Worm (Caenorhabditis elegans) whole organism, L2 larva: ENCODE results near the gene col-93.
"Not testable (repeated sequence)": the region's sequence is repeated elsewhere in the genome, so short reads cannot be mapped to it uniquely, and the experiment has no call there.

Experiments used
- C34F6.9 ChIP-seq: fragments of 150-350 bp; optimal IDR thresholded peaks from 2 replicates; lab custom pipeline; 2014; ENCODE audit warnings: missing biosample characterization, missing genetic modification characterization
- F13H6.1 ChIP-seq: sonication (generic microtip); optimal IDR thresholded peaks from 2 replicates; lab custom pipeline; 2016; ENCODE audit warnings: missing genetic modification characterization, missing compliant biosample characterization
- alr-1 ChIP-seq: fragments of 150-350 bp; optimal IDR thresholded peaks from 2 replicates; lab custom pipeline; 2014; ENCODE audit warnings: missing biosample characterization, missing genetic modification characterization
- aly-2 ChIP-seq: fragments of 150-350 bp; optimal IDR thresholded peaks from 2 replicates; lab custom pipeline; 2014; ENCODE audit warnings: missing biosample characterization, missing genetic modification characterization
- ama-1 ChIP-seq: fragments of 150-350 bp; optimal IDR thresholded peaks from 2 replicates; lab custom pipeline; 2018; ENCODE audit warnings: inconsistent platforms
- blmp-1 ChIP-seq: sonication (generic microtip); optimal IDR thresholded peaks from 2 replicates; lab custom pipeline; 2017; ENCODE audit warnings: missing genetic modification characterization, mild to moderate bottlenecking, missing compliant biosample characterization, antibody characterized with exemption, moderate library complexity; ENCODE audit not compliant: insufficient read depth
- crh-2 ChIP-seq: sonication (generic microtip); optimal IDR thresholded peaks from 2 replicates; lab custom pipeline; 2017; ENCODE audit warnings: missing biosample characterization, missing genetic modification characterization
- egl-27 ChIP-seq: sonication (generic microtip); optimal IDR thresholded peaks from 3 replicates; lab custom pipeline; 2017; ENCODE audit warnings: missing biosample characterization, missing genetic modification reagents, missing genetic modification characterization
- fos-1 ChIP-seq: fragments of 150-350 bp; optimal IDR thresholded peaks from 2 replicates; lab custom pipeline; 2014; ENCODE audit warnings: missing biosample characterization, missing genetic modification characterization
- gmeb-1 ChIP-seq: fragments of 150-350 bp; optimal IDR thresholded peaks from 2 replicates; lab custom pipeline; 2014; ENCODE audit warnings: missing biosample characterization, missing genetic modification characterization
- lin-11 ChIP-seq: fragments of 150-350 bp; sonication (generic microtip); optimal IDR thresholded peaks from 2 replicates; lab custom pipeline; 2014; ENCODE audit warnings: missing biosample characterization, missing genetic modification characterization, inconsistent platforms, mixed read lengths
- lin-13 ChIP-seq: fragments of 150-350 bp; optimal IDR thresholded peaks from 2 replicates; lab custom pipeline; 2014; ENCODE audit warnings: missing biosample characterization, missing genetic modification reagents, missing genetic modification characterization
- lin-39 ChIP-seq: fragments of 150-350 bp; optimal IDR thresholded peaks from 2 replicates; lab custom pipeline; 2014; ENCODE audit warnings: missing biosample characterization, missing genetic modification reagents, missing genetic modification characterization
- mab-5 ChIP-seq: fragments of 150-350 bp; optimal IDR thresholded peaks from 2 replicates; lab custom pipeline; 2014; ENCODE audit warnings: missing biosample characterization, missing genetic modification characterization
- mdl-1 ChIP-seq, 2 experiments: fragments of 150-350 bp in 1 of 2; sonication (generic microtip) in 1 of 2; optimal IDR thresholded peaks; 2 replicates each; lab custom pipeline; 2017; ENCODE audit warnings: missing biosample characterization in 2 of 2, missing genetic modification characterization in 2 of 2
- nhr-10 ChIP-seq: sonication (generic microtip); optimal IDR thresholded peaks from 2 replicates; lab custom pipeline; 2017; ENCODE audit warnings: missing biosample characterization, missing genetic modification characterization
- nhr-12 ChIP-seq: fragments of 150-350 bp; optimal IDR thresholded peaks from 2 replicates; lab custom pipeline; 2014; ENCODE audit warnings: missing biosample characterization, missing genetic modification characterization
- nhr-129 ChIP-seq: fragments of 150-350 bp; optimal IDR thresholded peaks from 2 replicates; lab custom pipeline; 2014; ENCODE audit warnings: missing biosample characterization, missing genetic modification characterization
- nhr-25 ChIP-seq: fragments of 150-350 bp; sonication (generic microtip); optimal IDR thresholded peaks from 3 replicates; lab custom pipeline; 2014; ENCODE audit warnings: missing biosample characterization, missing genetic modification characterization
- nhr-77 ChIP-seq: fragments of 150-350 bp; optimal IDR thresholded peaks from 2 replicates; lab custom pipeline; 2014; ENCODE audit warnings: missing biosample characterization, missing genetic modification characterization
- sem-4 ChIP-seq: fragments of 150-350 bp; optimal IDR thresholded peaks from 2 replicates; lab custom pipeline; 2014; ENCODE audit warnings: missing biosample characterization, missing genetic modification reagents, missing genetic modification characterization
- skn-1 ChIP-seq: sonication (generic microtip); optimal IDR thresholded peaks from 2 replicates; lab custom pipeline; 2017; ENCODE audit warnings: missing biosample characterization, missing genetic modification characterization
- sma-3 ChIP-seq: sonication (generic microtip); optimal IDR thresholded peaks from 2 replicates; lab custom pipeline; 2016; ENCODE audit warnings: missing genetic modification reagents, missing genetic modification characterization, missing compliant biosample characterization
- sma-9 ChIP-seq, 2 experiments: fragments of 150-350 bp in 1 of 2; sonication (generic microtip) in 1 of 2; optimal IDR thresholded peaks; 2 replicates each; lab custom pipeline; 2014 to 2016; ENCODE audit warnings: missing genetic modification characterization in 2 of 2, mild to moderate bottlenecking in 1 of 2, missing biosample characterization in 1 of 2, missing compliant biosample characterization in 1 of 2, missing genetic modification reagents in 1 of 2, moderate library complexity in 1 of 2
- unc-39 ChIP-seq: fragments of 150-350 bp; optimal IDR thresholded peaks from 2 replicates; lab custom pipeline; 2014; ENCODE audit warnings: missing biosample characterization, missing genetic modification characterization
- unc-55 ChIP-seq: fragments of 150-350 bp; sonication (generic microtip); optimal IDR thresholded peaks from 3 replicates; lab custom pipeline; 2014; ENCODE audit warnings: missing biosample characterization, missing genetic modification reagents, missing genetic modification characterization
- zag-1 ChIP-seq: fragments of 150-350 bp; optimal IDR thresholded peaks from 2 replicates; lab custom pipeline; 2014; ENCODE audit warnings: missing biosample characterization, missing genetic modification characterization
- ztf-1 ChIP-seq: fragments of 200-800 bp; sonication (Bioruptor generic); conservative IDR thresholded peaks from 2 replicates; pipeline ENCODE4 v1.3.6; 2022; ENCODE audit warnings: missing genetic modification characterization, missing compliant biosample characterization
- ztf-11 ChIP-seq: sonication (generic microtip); optimal IDR thresholded peaks from 2 replicates; lab custom pipeline; 2017; ENCODE audit warnings: missing biosample characterization, missing genetic modification characterization
- ztf-4 ChIP-seq: fragments of 150-350 bp; optimal IDR thresholded peaks from 2 replicates; lab custom pipeline; 2014; ENCODE audit warnings: missing biosample characterization, missing genetic modification characterization

Gene col-93

ce11 chrIII:10985559-10986036, at the start of gene col-93:
col-93 (minus strand) TSS chrIII:10985609.
- TF ChIP-seq nhr-25 (tag; lab: Kevin White, UChicago) (peak; percentile 21), blmp-1 (peak; percentile 24), unc-39 (tag; lab: Kevin White, UChicago) (no peak), gmeb-1 (no peak), lin-13 (no peak), ama-1 (no peak), nhr-10 (tag; lab: Kevin White, UChicago) (no peak)

- TF ChIP-seq C34F6.9 (tag; lab: Kevin White, UChicago) (no peak), nhr-77 (tag; lab: Kevin White, UChicago) (no peak), nhr-10 (tag; lab: Kevin White, UChicago) (no peak), sma-3 (GFP tag; lab: Kevin White, UChicago) (no peak), lin-13 (no peak)
These were observed 47.5 kb upstream of the col-93 start, which contains the start of gene Y48A6B.9 for ce11 chrIII:11032872-11033271. Y48A6B.9 (plus strand) TSS chrIII:11033172.

ce11 chrIII:11031309-11031708, 45.9 kb upstream of the col-93 start, which contains the start of gene Y48A6B.14:
Y48A6B.14 (plus strand) TSS chrIII:11031609.
- no peak for TF ChIP-seq skn-1 (tag; lab: Kevin White, UChicago)
- TF ChIP-seq gmeb-1, result no peak
- TF ChIP-seq zag-1 (tag; lab: Kevin White, UChicago), result no peak
- no peak for TF ChIP-seq mdl-1 (tag; optimal IDR thresholded peaks at IDR 0.05; lab: Kevin White, UChicago)
- TF ChIP-seq lin-39 (tag; lab: Kevin White, UChicago), result no peak
- no peak for TF ChIP-seq sma-9 (GFP tag; optimal IDR thresholded peaks at IDR 0.05; lab: Kevin White, UChicago)
- TF ChIP-seq sma-9 (tag; optimal IDR thresholded peaks at IDR 0.05; lab: Kevin White, UChicago), result no peak
- no peak for TF ChIP-seq nhr-10 (tag; lab: Kevin White, UChicago)
- TF ChIP-seq unc-55 (GFP tag; lab: Kevin White, UChicago), result no peak
- TF ChIP-seq blmp-1, result no peak
- TF ChIP-seq lin-11 (tag; lab: Kevin White, UChicago), result no peak
- TF ChIP-seq crh-2 (tag; lab: Kevin White, UChicago), result no peak
- TF ChIP-seq sem-4 (tag; lab: Kevin White, UChicago), result no peak
- no peak for TF ChIP-seq ztf-11 (tag; lab: Kevin White, UChicago)
- no peak for TF ChIP-seq aly-2 (tag; lab: Kevin White, UChicago)
- no peak for TF ChIP-seq mab-5 (tag; lab: Kevin White, UChicago)

ce11 chrIII:11029337-11029736, 43.9 kb upstream of the col-93 start, which contains the start of gene Y48A6B.8:
Y48A6B.8 (minus strand) TSS chrIII:11029437.
- TF ChIP-seq fos-1 (tag; lab: Kevin White, UChicago); sma-9 (GFP tag; optimal IDR thresholded peaks at IDR 0.05; lab: Kevin White, UChicago); sma-9 (tag; optimal IDR thresholded peaks at IDR 0.05; lab: Kevin White, UChicago); nhr-129: not testable (repeated sequence)

ce11 chrIII:11026516-11027048, 41.2 kb upstream of the col-93 start, which contains the start of gene Y48A6B.7:
Y48A6B.7 (minus strand) TSS chrIII:11026566.
- TF ChIP-seq alr-1 (tag; lab: Kevin White, UChicago), result no peak
- TF ChIP-seq mdl-1 (tag; optimal IDR thresholded peaks at IDR 0.05; lab: Kevin White, UChicago), result peak in 1 of 2 experiments; percentile 70
- TF ChIP-seq F13H6.1 (tag; lab: Kevin White, UChicago), result peak; percentile 48
- no peak for TF ChIP-seq nhr-12
- no peak for TF ChIP-seq unc-55 (GFP tag; lab: Kevin White, UChicago)
- peak; percentile 18 for TF ChIP-seq egl-27
- TF ChIP-seq ztf-11 (tag; lab: Kevin White, UChicago), result no peak
- no peak for TF ChIP-seq ztf-1 (GFP tag; lab: Robert Waterston, UW)
- peak; percentile 88 for TF ChIP-seq fos-1 (tag; lab: Kevin White, UChicago)
- TF ChIP-seq gmeb-1, result peak; percentile 70
- TF ChIP-seq ztf-4 (tag; lab: Kevin White, UChicago), result no peak
- TF ChIP-seq crh-2 (tag; lab: Kevin White, UChicago), result peak; percentile 71
- TF ChIP-seq sma-3 (GFP tag; lab: Kevin White, UChicago), result peak; percentile 31
- peak; percentile 78 for TF ChIP-seq sma-9 (GFP tag; optimal IDR thresholded peaks at IDR 0.05; lab: Kevin White, UChicago)
- no peak for TF ChIP-seq sma-9 (tag; optimal IDR thresholded peaks at IDR 0.05; lab: Kevin White, UChicago)
